Worm (Caenorhabditis elegans): Measurements from ENCODE around the gene K08D9.9.

DNA sequence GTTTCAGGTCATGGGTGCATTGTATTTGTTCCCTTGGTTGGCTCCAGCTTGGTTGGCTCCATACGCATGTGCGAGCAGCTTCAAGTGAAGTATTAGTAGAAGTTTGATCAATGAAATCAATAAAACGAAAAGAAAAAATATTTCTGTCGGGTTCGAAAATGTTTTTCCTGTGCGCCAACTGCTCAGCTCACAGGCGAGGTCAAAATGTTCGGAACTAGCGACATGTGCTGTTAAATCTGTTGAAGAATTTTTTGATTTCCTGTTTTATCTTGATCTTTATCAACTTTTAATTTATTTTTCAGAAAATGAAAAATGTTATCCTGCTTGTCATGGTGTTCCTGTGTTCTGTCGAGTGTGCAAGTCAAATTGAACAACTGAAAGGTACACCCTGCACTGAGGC is 45.0 kb upstream of the K08D9.9 start, which contains the start of gene T28A11.25:
- TF ChIP-seq him-1 (tag; optimal IDR thresholded peaks at IDR 0.05), result no peak
- no peak for TF ChIP-seq W03F9.2 (tag; optimal IDR thresholded peaks at IDR 0.05)

Measured in whole organism, L4/young adult.